Worm (Caenorhabditis elegans) whole organism, L4 larva: ENCODE data around the gene R01H2.4.

ENCODE experiments used
- ama-1 ChIP-seq: fragments of 150-350 bp; optimal IDR thresholded peaks from 2 replicates; lab custom pipeline; 2014; ENCODE audit warnings: inconsistent platforms, mixed read lengths
- nhr-28 ChIP-seq: fragments of 150-350 bp; optimal IDR thresholded peaks from 2 replicates; lab custom pipeline; 2014; ENCODE audit warnings: missing biosample characterization, missing genetic modification characterization
- nhr-41 ChIP-seq: fragments of 200-800 bp; sonication (Bioruptor generic); IDR thresholded peaks from 2 replicates; pipeline ENCODE4 v1.3.6; 2022; ENCODE audit warnings: missing genetic modification reagents, missing genetic modification characterization, missing compliant biosample characterization
- nhr-76 ChIP-seq: fragments of 150-350 bp; optimal IDR thresholded peaks from 2 replicates; lab custom pipeline; 2014; ENCODE audit warnings: missing biosample characterization, missing genetic modification characterization
- zag-1 ChIP-seq: fragments of 150-350 bp; optimal IDR thresholded peaks from 2 replicates; lab custom pipeline; 2014; ENCODE audit warnings: missing biosample characterization, missing genetic modification characterization
- zip-11 ChIP-seq: fragments of 200-800 bp; sonication (Bioruptor generic); IDR thresholded peaks from 2 replicates; pipeline ENCODE4 v1.3.6; 2022; ENCODE audit warnings: missing genetic modification characterization, missing compliant biosample characterization

DNA sequence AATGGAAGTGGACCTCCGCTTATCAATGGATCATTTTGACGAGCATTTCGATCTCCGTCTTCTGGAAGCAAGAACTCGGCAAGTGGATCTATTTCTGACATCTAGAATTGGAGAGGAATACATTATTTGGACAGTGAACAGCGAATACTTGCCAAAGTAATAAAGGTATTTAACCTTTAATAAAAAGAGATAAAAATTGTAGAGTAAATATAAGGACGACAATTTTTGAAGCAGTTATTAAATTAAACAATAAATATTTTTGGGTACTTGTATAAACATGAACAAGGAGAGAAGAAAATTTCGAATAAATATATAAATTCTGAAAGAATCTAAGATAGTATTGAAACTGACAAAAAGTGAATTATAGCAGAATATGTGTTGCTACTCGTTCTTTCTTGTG, 8.4 kb upstream of the R01H2.4 start, which contains the start of gene lin-37:
- TF ChIP-seq nhr-28 (no peak), zip-11 (GFP tag; lab: Robert Waterston, UW) (no peak), nhr-76 (no peak), nhr-41 (GFP tag; lab: Robert Waterston, UW) (no peak), zag-1 (no peak), ama-1 (lab: Kevin White, UChicago) (no peak)
